Worm (Caenorhabditis elegans): ENCODE measurements around the gene bath-39.
"Not testable (repeated sequence)": the region's sequence is repeated elsewhere in the genome, so short reads cannot be mapped to it uniquely, and the experiment has no call there.

- TF ChIP-seq unc-62 (GFP tag; optimal IDR thresholded peaks at IDR 0.05 in 1 of 2); unc-62 (tag; optimal IDR thresholded peaks at IDR 0.05); nhr-237 (tag; optimal IDR thresholded peaks at IDR 0.05); zag-1 (tag; optimal IDR thresholded peaks at IDR 0.05); ceh-28 (tag; optimal IDR thresholded peaks at IDR 0.05); ZK546.5 (tag; optimal IDR thresholded peaks at IDR 0.05); unc-130 (GFP tag; optimal IDR thresholded peaks at IDR 0.05); dve-1 (tag; optimal IDR thresholded peaks at IDR 0.05; ENCODE audit: insufficient read depth); dmd-9 (GFP tag; IDR thresholded peaks at IDR 0.05); ama-1 (optimal IDR thresholded peaks at IDR 0.05); lsy-2 (tag; optimal IDR thresholded peaks at IDR 0.05); mdl-1 (tag; optimal IDR thresholded peaks at IDR 0.05); rbr-2 (tag; optimal IDR thresholded peaks at IDR 0.05); snpc-4 (tag; optimal IDR thresholded peaks at IDR 0.05): not testable (repeated sequence)
- 0 out of 2 replicates have a peak, but pooled peaks have one; percentile 34 for TF ChIP-seq lim-7 (GFP tag; IDR thresholded peaks at IDR 0.05)
Measured at ce11 chrV:13509504-13509903, 50.2 kb downstream of the bath-39 start.
